Worm (Caenorhabditis elegans) whole organism, L2 larva: ENCODE data around the gene mrps-18A.
A peak's percentile ranks its signal among the peaks of the same experiment; 100 is the strongest.

Experiments used
- C34F6.9 ChIP-seq: fragments of 150-350 bp; optimal IDR thresholded peaks from 2 replicates; lab custom pipeline; 2014; ENCODE audit warnings: missing biosample characterization, missing genetic modification characterization
- R02D3.7 ChIP-seq: fragments of 150-350 bp; optimal IDR thresholded peaks from 2 replicates; lab custom pipeline; 2014; ENCODE audit warnings: missing biosample characterization, missing genetic modification characterization
- alr-1 ChIP-seq: fragments of 150-350 bp; optimal IDR thresholded peaks from 2 replicates; lab custom pipeline; 2014; ENCODE audit warnings: missing biosample characterization, missing genetic modification characterization
- aly-2 ChIP-seq: fragments of 150-350 bp; optimal IDR thresholded peaks from 2 replicates; lab custom pipeline; 2014; ENCODE audit warnings: missing biosample characterization, missing genetic modification characterization
- ama-1 ChIP-seq: fragments of 150-350 bp; optimal IDR thresholded peaks from 2 replicates; lab custom pipeline; 2018; ENCODE audit warnings: inconsistent platforms
- blmp-1 ChIP-seq: sonication (generic microtip); optimal IDR thresholded peaks from 2 replicates; lab custom pipeline; 2017; ENCODE audit warnings: missing genetic modification characterization, mild to moderate bottlenecking, missing compliant biosample characterization, antibody characterized with exemption, moderate library complexity; ENCODE audit not compliant: insufficient read depth
- ceh-16 ChIP-seq: fragments of 150-350 bp; optimal IDR thresholded peaks from 2 replicates; lab custom pipeline; 2014; ENCODE audit warnings: missing biosample characterization, missing genetic modification characterization
- ceh-82 ChIP-seq: fragments of 150-350 bp; optimal IDR thresholded peaks from 2 replicates; lab custom pipeline; 2014; ENCODE audit warnings: missing biosample characterization, missing genetic modification characterization
- egl-27 ChIP-seq: sonication (generic microtip); optimal IDR thresholded peaks from 3 replicates; lab custom pipeline; 2017; ENCODE audit warnings: missing biosample characterization, missing genetic modification reagents, missing genetic modification characterization
- elt-1 ChIP-seq: fragments of 150-350 bp; optimal IDR thresholded peaks from 2 replicates; lab custom pipeline; 2014; ENCODE audit warnings: missing biosample characterization, missing genetic modification characterization
- elt-3 ChIP-seq: sonication (generic microtip); optimal IDR thresholded peaks from 2 replicates; lab custom pipeline; 2017; ENCODE audit warnings: missing biosample characterization, missing genetic modification characterization
- fos-1 ChIP-seq: fragments of 150-350 bp; optimal IDR thresholded peaks from 2 replicates; lab custom pipeline; 2014; ENCODE audit warnings: missing biosample characterization, missing genetic modification characterization
- gmeb-1 ChIP-seq: fragments of 150-350 bp; optimal IDR thresholded peaks from 2 replicates; lab custom pipeline; 2014; ENCODE audit warnings: missing biosample characterization, missing genetic modification characterization
- lin-11 ChIP-seq: fragments of 150-350 bp; sonication (generic microtip); optimal IDR thresholded peaks from 2 replicates; lab custom pipeline; 2014; ENCODE audit warnings: missing biosample characterization, missing genetic modification characterization, inconsistent platforms, mixed read lengths
- lin-13 ChIP-seq: fragments of 150-350 bp; optimal IDR thresholded peaks from 2 replicates; lab custom pipeline; 2014; ENCODE audit warnings: missing biosample characterization, missing genetic modification reagents, missing genetic modification characterization
- mab-5 ChIP-seq: fragments of 150-350 bp; optimal IDR thresholded peaks from 2 replicates; lab custom pipeline; 2014; ENCODE audit warnings: missing biosample characterization, missing genetic modification characterization
- mbf-1 ChIP-seq: sonication (generic microtip); optimal IDR thresholded peaks from 2 replicates; lab custom pipeline; 2017; ENCODE audit warnings: missing biosample characterization, missing genetic modification characterization
- nhr-10 ChIP-seq: sonication (generic microtip); optimal IDR thresholded peaks from 2 replicates; lab custom pipeline; 2017; ENCODE audit warnings: missing biosample characterization, missing genetic modification characterization
- nhr-129 ChIP-seq: fragments of 150-350 bp; optimal IDR thresholded peaks from 2 replicates; lab custom pipeline; 2014; ENCODE audit warnings: missing biosample characterization, missing genetic modification characterization
- nhr-237 ChIP-seq: fragments of 150-350 bp; optimal IDR thresholded peaks from 2 replicates; lab custom pipeline; 2014; ENCODE audit warnings: missing biosample characterization, missing genetic modification characterization
- nhr-25 ChIP-seq: fragments of 150-350 bp; sonication (generic microtip); optimal IDR thresholded peaks from 3 replicates; lab custom pipeline; 2014; ENCODE audit warnings: missing biosample characterization, missing genetic modification characterization
- nhr-6 ChIP-seq: fragments of 150-350 bp; optimal IDR thresholded peaks from 2 replicates; lab custom pipeline; 2014; ENCODE audit warnings: missing biosample characterization, missing genetic modification characterization
- peb-1 ChIP-seq: fragments of 150-350 bp; optimal IDR thresholded peaks from 2 replicates; lab custom pipeline; 2014; ENCODE audit warnings: missing biosample characterization, missing genetic modification characterization
- sem-4 ChIP-seq: fragments of 150-350 bp; optimal IDR thresholded peaks from 2 replicates; lab custom pipeline; 2014; ENCODE audit warnings: missing biosample characterization, missing genetic modification reagents, missing genetic modification characterization
- skn-1 ChIP-seq: sonication (generic microtip); optimal IDR thresholded peaks from 2 replicates; lab custom pipeline; 2017; ENCODE audit warnings: missing biosample characterization, missing genetic modification characterization
- sma-3 ChIP-seq: sonication (generic microtip); optimal IDR thresholded peaks from 2 replicates; lab custom pipeline; 2016; ENCODE audit warnings: missing genetic modification reagents, missing genetic modification characterization, missing compliant biosample characterization
- sma-9 ChIP-seq, 2 experiments: fragments of 150-350 bp in 1 of 2; sonication (generic microtip) in 1 of 2; optimal IDR thresholded peaks; 2 replicates each; lab custom pipeline; 2014 to 2016; ENCODE audit warnings: missing genetic modification characterization in 2 of 2, mild to moderate bottlenecking in 1 of 2, missing biosample characterization in 1 of 2, missing compliant biosample characterization in 1 of 2, missing genetic modification reagents in 1 of 2, moderate library complexity in 1 of 2
- unc-39 ChIP-seq: fragments of 150-350 bp; optimal IDR thresholded peaks from 2 replicates; lab custom pipeline; 2014; ENCODE audit warnings: missing biosample characterization, missing genetic modification characterization
- unc-55 ChIP-seq: fragments of 150-350 bp; sonication (generic microtip); optimal IDR thresholded peaks from 3 replicates; lab custom pipeline; 2014; ENCODE audit warnings: missing biosample characterization, missing genetic modification reagents, missing genetic modification characterization
- zag-1 ChIP-seq: fragments of 150-350 bp; optimal IDR thresholded peaks from 2 replicates; lab custom pipeline; 2014; ENCODE audit warnings: missing biosample characterization, missing genetic modification characterization
- ztf-11 ChIP-seq: sonication (generic microtip); optimal IDR thresholded peaks from 2 replicates; lab custom pipeline; 2017; ENCODE audit warnings: missing biosample characterization, missing genetic modification characterization
- ztf-4 ChIP-seq: fragments of 150-350 bp; optimal IDR thresholded peaks from 2 replicates; lab custom pipeline; 2014; ENCODE audit warnings: missing biosample characterization, missing genetic modification characterization

The mrps-18A gene

ce11 chrIII:8307356-8307755 is 24.4 kb downstream of the mrps-18A start, which contains the start of the genes F10E9.7 and F10E9.5 (continued):
- TF ChIP-seq sma-9 (GFP tag; optimal IDR thresholded peaks at IDR 0.05; lab: Kevin White, UChicago) (peak; percentile 96), sma-9 (tag; optimal IDR thresholded peaks at IDR 0.05; lab: Kevin White, UChicago) (no peak), skn-1 (tag; lab: Kevin White, UChicago) (peak; percentile 36), unc-39 (tag; lab: Kevin White, UChicago) (no peak), R02D3.7 (tag; lab: Kevin White, UChicago) (no peak), lin-13 (GFP tag; lab: Kevin White, UChicago) (peak; percentile 84), gmeb-1 (tag; lab: Kevin White, UChicago) (peak; percentile 92), ama-1 (no peak), blmp-1 (tag; lab: Kevin White, UChicago) (peak; percentile 56), nhr-25 (tag; lab: Kevin White, UChicago) (peak; percentile 83), zag-1 (no peak), egl-27 (peak; percentile 72), aly-2 (tag; lab: Kevin White, UChicago) (no peak), nhr-6 (peak; percentile 77), fos-1 (tag; lab: Kevin White, UChicago) (peak; percentile 84), C34F6.9 (tag; lab: Kevin White, UChicago) (peak; percentile 94), ztf-11 (tag; lab: Kevin White, UChicago) (no peak), lin-11 (tag; lab: Kevin White, UChicago) (peak; percentile 46), mab-5 (tag; lab: Kevin White, UChicago) (peak; percentile 27), peb-1 (tag; lab: Kevin White, UChicago) (no peak), nhr-237 (no peak), sma-3 (GFP tag; lab: Kevin White, UChicago) (peak; percentile 96), elt-1 (no peak), unc-55 (GFP tag; lab: Kevin White, UChicago) (peak; percentile 92), ztf-4 (tag; lab: Kevin White, UChicago) (peak; percentile 67), ceh-82 (no peak), alr-1 (no peak), sem-4 (tag; lab: Kevin White, UChicago) (peak; percentile 95)

- no peak for TF ChIP-seq sma-9 (GFP tag; optimal IDR thresholded peaks at IDR 0.05; lab: Kevin White, UChicago)
- TF ChIP-seq sma-9 (tag; optimal IDR thresholded peaks at IDR 0.05; lab: Kevin White, UChicago), result no peak
- TF ChIP-seq egl-27, result no peak
- no peak for TF ChIP-seq nhr-6
- TF ChIP-seq sma-3 (GFP tag; lab: Kevin White, UChicago), result no peak
Measured at ce11 chrIII:8305816-8306215, 25.9 kb downstream of the mrps-18A start.

ce11 chrIII:8305304-8305703 is 26.4 kb downstream of the mrps-18A start:
- TF ChIP-seq peb-1 (tag; lab: Kevin White, UChicago) (no peak), nhr-10 (tag; lab: Kevin White, UChicago) (no peak), mab-5 (tag; lab: Kevin White, UChicago) (no peak), mbf-1 (no peak), elt-3 (tag; lab: Kevin White, UChicago) (no peak), nhr-25 (tag; lab: Kevin White, UChicago) (no peak), unc-55 (GFP tag; lab: Kevin White, UChicago) (no peak)
- TF ChIP-seq, all 48 proteins: peak for 0

- TF ChIP-seq nhr-10 (tag; lab: Kevin White, UChicago) (no peak), R02D3.7 (tag; lab: Kevin White, UChicago) (no peak), elt-3 (tag; lab: Kevin White, UChicago) (no peak), ceh-16 (no peak)
Measured at ce11 chrIII:8303440-8303839, 28.3 kb downstream of the mrps-18A start.

ce11 chrIII:8300860-8301396 is 30.8 kb downstream of the mrps-18A start:
- no peak for TF ChIP-seq sma-9 (GFP tag; optimal IDR thresholded peaks at IDR 0.05; lab: Kevin White, UChicago)
- no peak for TF ChIP-seq sma-9 (tag; optimal IDR thresholded peaks at IDR 0.05; lab: Kevin White, UChicago)
- TF ChIP-seq nhr-25 (tag; lab: Kevin White, UChicago), result no peak
- TF ChIP-seq nhr-129 (tag; lab: Kevin White, UChicago), result no peak
- TF ChIP-seq blmp-1 (tag; lab: Kevin White, UChicago), result no peak
